Worm (Caenorhabditis elegans) whole organism, mixed stage, embryonic: ENCODE results near the gene C02C6.14.

Experiments
- drap-1 ChIP-seq: fragments of 200-800 bp; sonication (Bioruptor generic); optimal IDR thresholded peaks from 3 replicates; lab custom pipeline; 2018; ENCODE audit warnings: mild to moderate bottlenecking, missing genetic modification characterization, missing compliant biosample characterization
- lin-13 ChIP-seq: fragments of 150-350 bp; optimal IDR thresholded peaks from 2 replicates; lab custom pipeline; 2014; ENCODE audit warnings: missing biosample characterization, missing genetic modification characterization
- nhr-12 ChIP-seq: fragments of 150-350 bp; optimal IDR thresholded peaks from 2 replicates; lab custom pipeline; 2014; ENCODE audit warnings: missing biosample characterization, missing genetic modification characterization
- nhr-237 ChIP-seq: fragments of 150-350 bp; optimal IDR thresholded peaks from 2 replicates; lab custom pipeline; 2014; ENCODE audit warnings: missing biosample characterization, missing genetic modification characterization
- unc-39 ChIP-seq: fragments of 150-350 bp; optimal IDR thresholded peaks from 2 replicates; lab custom pipeline; 2014; ENCODE audit warnings: missing biosample characterization, missing genetic modification characterization
- unc-62 ChIP-seq: fragments of 150-350 bp; optimal IDR thresholded peaks from 2 replicates; lab custom pipeline; 2014; ENCODE audit warnings: missing biosample characterization, missing genetic modification reagents, missing genetic modification characterization
- ztf-11 ChIP-seq: fragments of 150-350 bp; optimal IDR thresholded peaks from 2 replicates; lab custom pipeline; 2014; ENCODE audit warnings: missing biosample characterization, missing genetic modification characterization

ce11 chrX:15544671-15545070 lies 7.2 kb downstream of the C02C6.14 start:
- TF ChIP-seq unc-39 (tag; lab: Kevin White, UChicago) = no peak
- TF ChIP-seq lin-13 = no peak
- TF ChIP-seq nhr-12 (tag; lab: Kevin White, UChicago) = no peak
- TF ChIP-seq drap-1 (GFP tag; lab: Kevin White, UChicago) = no peak
- no peak for TF ChIP-seq nhr-237
- TF ChIP-seq unc-62 (GFP tag; lab: Kevin White, UChicago) = no peak
- no peak for TF ChIP-seq ztf-11 (tag; lab: Kevin White, UChicago)
